Worm (Caenorhabditis elegans) whole organism, late embryonic: ENCODE data around the gene phdh-1.

Source experiments
- ama-1 ChIP-seq: fragments of 150-350 bp; optimal IDR thresholded peaks from 2 replicates; lab custom pipeline; 2014
- elt-2 ChIP-seq: sonication (generic microtip); optimal IDR thresholded peaks from 2 replicates; lab custom pipeline; 2016; ENCODE audit warnings: missing genetic modification reagents, missing genetic modification characterization, missing compliant biosample characterization
- gmeb-2 ChIP-seq: sonication (generic microtip); optimal IDR thresholded peaks from 2 replicates; lab custom pipeline; 2016; ENCODE audit warnings: missing genetic modification characterization, inconsistent platforms, missing compliant biosample characterization
- nhr-11 ChIP-seq: fragments of 150-350 bp; optimal IDR thresholded peaks from 2 replicates; lab custom pipeline; 2014; ENCODE audit warnings: missing biosample characterization, missing genetic modification characterization
- pqm-1 ChIP-seq: sonication (generic microtip); optimal IDR thresholded peaks from 2 replicates; lab custom pipeline; 2016; ENCODE audit warnings: missing genetic modification characterization, missing compliant biosample characterization
- ztf-16 ChIP-seq: sonication (generic microtip); optimal IDR thresholded peaks from 2 replicates; lab custom pipeline; 2017; ENCODE audit warnings: missing genetic modification characterization, missing compliant biosample characterization

DNA sequence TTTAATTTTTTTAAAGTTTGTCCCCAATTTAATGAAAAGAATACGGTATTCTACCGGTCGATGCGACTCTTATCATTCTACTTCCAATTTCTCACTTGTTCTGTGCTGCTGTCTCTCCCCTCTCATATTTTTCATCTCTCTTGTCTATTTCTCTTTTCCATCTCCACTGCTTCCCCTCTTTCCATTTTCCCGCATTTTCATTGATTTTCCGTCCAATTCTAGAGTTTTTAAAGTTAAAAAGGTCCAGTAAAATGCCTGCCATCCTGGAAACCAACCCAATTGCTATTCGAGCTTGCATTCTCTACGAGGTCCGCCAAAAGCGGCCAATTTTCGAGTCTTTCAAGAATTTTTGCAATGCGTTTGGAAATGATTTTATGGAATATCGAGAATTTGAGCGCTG is 3.0 kb upstream of the phdh-1 start, which contains the start of gene fbxa-167:
- TF ChIP-seq elt-2 (peak; percentile 14), pqm-1 (no peak), nhr-11 (no peak), gmeb-2 (no peak), ztf-16 (no peak), ama-1 (lab: Kevin White, UChicago) (no peak)
